Fruit fly (Drosophila melanogaster) whole organism, embryonic: ENCODE data around the gene Gorab.

Experiments
- CG2199 ChIP-seq: fragments of 200-800 bp; sonication (Bioruptor generic); IDR thresholded peaks from 3 replicates; pipeline ENCODE4 v1.3.6; 2022; ENCODE audit warnings: missing biosample characterization, missing genetic modification characterization
- CG8478 ChIP-seq: fragments of >200 bp; optimal IDR thresholded peaks from 2 replicates; lab custom pipeline; 2018
- CHES-1-like ChIP-seq: fragments of 200-800 bp; sonication (Bioruptor generic); optimal IDR thresholded peaks from 2 replicates; lab custom pipeline; 2016; ENCODE audit warnings: missing biosample characterization, missing genetic modification characterization
- E2f2 ChIP-seq: fragments of 200-800 bp; sonication (Bioruptor generic); IDR thresholded peaks from 2 replicates; pipeline ENCODE4 v1.3.6; 2022; ENCODE audit warnings: missing biosample characterization, missing genetic modification characterization
- Fer2 ChIP-seq: fragments of 200-800 bp; sonication (Bioruptor generic); optimal IDR thresholded peaks from 2 replicates; lab custom pipeline; 2018; ENCODE audit warnings: missing biosample characterization, mild to moderate bottlenecking, missing genetic modification characterization, moderate library complexity
- ash1 ChIP-seq: fragments of 200-800 bp; sonication (Bioruptor generic); optimal IDR thresholded peaks from 2 replicates; lab custom pipeline; 2018; ENCODE audit warnings: missing biosample characterization, mild to moderate bottlenecking, missing genetic modification characterization
- gce ChIP-seq: fragments of 200-800 bp; sonication (Bioruptor generic); IDR thresholded peaks from 3 replicates; pipeline ENCODE4 v1.3.6; 2022; ENCODE audit warnings: missing biosample characterization, missing genetic modification characterization
- gt ChIP-seq: fragments of 200-800 bp; sonication (Bioruptor generic); IDR thresholded peaks from 2 replicates; pipeline ENCODE4 v1.3.6; 2022; ENCODE audit warnings: missing biosample characterization, missing genetic modification characterization
- jumu ChIP-seq: fragments of 200-800 bp; sonication (Bioruptor generic); optimal IDR thresholded peaks from 3 replicates; lab custom pipeline; 2016; ENCODE audit warnings: missing biosample characterization, missing genetic modification characterization

DNA sequence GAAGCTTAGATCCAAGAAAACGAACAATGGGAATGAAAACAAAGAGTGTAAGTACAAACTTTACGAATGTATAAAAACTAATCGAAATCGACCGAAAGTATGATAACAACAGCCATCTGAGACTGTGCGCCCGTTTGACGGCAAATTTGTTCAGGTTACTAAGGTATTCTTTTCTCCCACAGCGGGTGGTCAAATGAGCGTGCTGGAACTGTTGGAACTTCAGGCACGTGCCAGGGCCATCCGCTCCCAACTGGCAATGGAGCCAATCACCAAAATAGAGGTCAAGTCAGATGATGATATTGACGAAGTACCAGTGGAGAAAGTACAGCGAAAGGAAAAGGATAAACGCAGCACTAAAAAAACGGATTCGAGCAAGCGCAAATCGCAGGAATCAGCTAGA lies 7.7 kb upstream of the Gorab start, which contains the start of gene CG12229:
- no peak for TF ChIP-seq CG2199 (GFP tag; lab: Robert Waterston, UW)
- no peak for TF ChIP-seq jumu (GFP tag; lab: Kevin White, UChicago)
- no peak for TF ChIP-seq ash1
- TF ChIP-seq CG8478 (lab: Kevin White, UChicago): no peak
- no peak for TF ChIP-seq gt (GFP tag; lab: Robert Waterston, UW)
- TF ChIP-seq gce (GFP tag; lab: Robert Waterston, UW): no peak
- no peak for TF ChIP-seq CHES-1-like
- TF ChIP-seq Fer2: no peak
- no peak for TF ChIP-seq E2f2
